Worm (Caenorhabditis elegans): ENCODE measurements around the gene F46C5.7.

F46C5.7 gene

DNA sequence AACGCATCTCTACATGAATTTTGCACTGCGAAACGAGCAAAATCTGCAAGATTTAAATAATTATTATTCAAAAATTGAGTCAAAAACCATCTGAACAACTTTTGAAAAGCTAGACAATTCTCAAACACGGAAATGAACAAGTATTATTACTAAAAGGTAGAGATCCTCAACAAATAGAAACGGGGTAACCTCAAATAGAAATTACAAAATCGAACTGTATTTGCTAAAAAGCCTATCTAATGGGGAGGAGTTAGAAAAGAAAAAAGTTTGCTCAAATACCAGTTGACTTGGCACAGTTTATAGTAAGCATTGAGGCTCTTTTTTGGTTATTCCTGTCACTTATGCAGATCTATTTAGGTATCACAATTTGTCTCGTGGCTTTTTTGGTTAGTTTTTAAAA lies 13.4 kb upstream of the F46C5.7 start, which contains the start of gene nas-25:
Gene nas-25, plus strand, starts transcription at position 301 of the 400 bp plus-strand sequence.
- no peak for TF ChIP-seq zip-8 (tag; optimal IDR thresholded peaks at IDR 0.05)
- no peak for TF ChIP-seq unc-62 (GFP tag; optimal IDR thresholded peaks at IDR 0.05)
- TF ChIP-seq mab-5 (tag; optimal IDR thresholded peaks at IDR 0.05), result no peak
- TF ChIP-seq lsy-2 (tag; optimal IDR thresholded peaks at IDR 0.05), result no peak

DNA sequence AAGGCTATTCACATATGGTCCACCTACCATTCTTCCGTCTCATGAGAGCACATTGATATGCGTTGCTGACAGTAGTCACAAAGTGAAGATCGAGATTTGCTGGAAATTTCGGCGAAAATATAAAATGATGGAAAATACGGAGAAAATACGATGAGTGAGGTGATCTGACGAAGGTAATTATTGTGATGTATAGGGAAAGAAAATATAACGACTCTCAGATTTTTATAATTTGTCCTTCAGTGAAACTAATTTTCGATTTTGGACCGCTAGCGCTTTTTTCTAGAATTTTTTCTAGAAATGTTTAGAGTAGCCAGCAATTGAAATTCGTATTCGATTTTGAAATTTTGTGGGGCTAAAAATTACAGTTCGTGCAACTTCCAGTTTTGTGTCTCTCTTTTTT lies 9.9 kb upstream of the F46C5.7 start, which contains the start of gene F46C5.2:
Gene F46C5.2, minus strand, starts transcription at position 101 of the 400 bp plus-strand sequence.
- TF ChIP-seq nhr-237 (tag; optimal IDR thresholded peaks at IDR 0.05), result no peak
- no peak for TF ChIP-seq tbx-8 (GFP tag; optimal IDR thresholded peaks at IDR 0.05)
- no peak for TF ChIP-seq snpc-4 (tag; optimal IDR thresholded peaks at IDR 0.05)
- no peak for TF ChIP-seq lin-13 (tag; optimal IDR thresholded peaks at IDR 0.05)
- TF ChIP-seq lin-32 (GFP tag; optimal IDR thresholded peaks at IDR 0.05), result no peak
- TF ChIP-seq M03D4.4 (tag; optimal IDR thresholded peaks at IDR 0.05), result no peak
- TF ChIP-seq unc-39 (tag; optimal IDR thresholded peaks at IDR 0.05), result no peak

DNA sequence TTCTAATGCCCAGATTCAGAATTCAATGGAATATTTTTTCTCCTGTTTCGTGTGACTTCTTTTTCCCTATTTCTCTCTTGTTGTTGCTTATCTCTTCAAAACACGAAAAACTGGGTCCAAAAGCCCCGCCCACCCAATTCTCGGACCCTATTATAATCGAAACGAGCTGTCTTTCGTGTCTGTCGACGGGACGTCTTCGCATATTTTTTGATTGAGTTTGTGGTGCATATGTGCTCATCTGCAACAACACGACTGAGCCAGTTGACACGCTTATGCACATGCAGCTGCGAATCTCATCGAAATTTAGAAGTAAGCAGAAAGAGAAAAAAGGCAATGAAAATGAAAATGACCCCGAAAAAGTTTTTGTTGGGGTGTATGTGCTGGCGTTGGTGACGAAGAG lies 8.2 kb upstream of the F46C5.7 start:
- TF ChIP-seq sem-2 (GFP tag; optimal IDR thresholded peaks at IDR 0.05), result no peak
- peak; percentile 65 for TF ChIP-seq ces-1 (GFP tag; optimal IDR thresholded peaks at IDR 0.05)

DNA sequence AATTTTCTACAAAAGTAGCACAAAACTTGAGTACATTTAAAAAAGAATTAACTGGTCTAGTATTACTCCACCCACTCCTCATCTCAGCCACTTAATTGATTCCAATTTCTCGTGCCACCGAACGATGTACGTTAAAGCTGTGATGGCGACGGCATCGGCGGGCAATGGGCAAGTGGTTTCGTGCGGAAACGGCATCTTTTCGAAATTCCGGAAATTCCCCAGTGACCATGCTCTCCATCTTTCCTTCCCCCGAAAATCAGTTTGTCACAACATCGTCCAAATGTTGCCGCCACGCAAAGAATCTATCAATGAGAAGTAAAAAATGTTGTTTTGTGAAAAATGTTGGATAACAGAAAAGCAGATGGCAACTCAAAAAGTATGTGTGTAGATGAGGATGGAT lies 6.2 kb upstream of the F46C5.7 start:
- no peak for TF ChIP-seq elt-3 (tag; optimal IDR thresholded peaks at IDR 0.05)
- no peak for TF ChIP-seq mab-5 (tag; optimal IDR thresholded peaks at IDR 0.05)
- TF ChIP-seq zip-8 (tag; optimal IDR thresholded peaks at IDR 0.05), result no peak
- TF ChIP-seq unc-120 (tag; optimal IDR thresholded peaks at IDR 0.05; ENCODE audit: poor library complexity, severe bottlenecking), result no peak
- no peak for TF ChIP-seq ham-2 (GFP tag; optimal IDR thresholded peaks at IDR 0.05)
- no peak for TF ChIP-seq cnd-1 (tag; optimal IDR thresholded peaks at IDR 0.05)
- TF ChIP-seq mls-2 (tag; optimal IDR thresholded peaks at IDR 0.05), result no peak
- no peak for TF ChIP-seq bed-3 (GFP tag; optimal IDR thresholded peaks at IDR 0.05)
- no peak for TF ChIP-seq ceh-39 (tag; optimal IDR thresholded peaks at IDR 0.05)
- no peak for TF ChIP-seq nhr-12 (tag; optimal IDR thresholded peaks at IDR 0.05)
- no peak for TF ChIP-seq elt-1 (tag; optimal IDR thresholded peaks at IDR 0.05; ENCODE audit: borderline replicate concordance, insufficient read depth)
- TF ChIP-seq nhr-28 (tag; optimal IDR thresholded peaks at IDR 0.05), result no peak

DNA sequence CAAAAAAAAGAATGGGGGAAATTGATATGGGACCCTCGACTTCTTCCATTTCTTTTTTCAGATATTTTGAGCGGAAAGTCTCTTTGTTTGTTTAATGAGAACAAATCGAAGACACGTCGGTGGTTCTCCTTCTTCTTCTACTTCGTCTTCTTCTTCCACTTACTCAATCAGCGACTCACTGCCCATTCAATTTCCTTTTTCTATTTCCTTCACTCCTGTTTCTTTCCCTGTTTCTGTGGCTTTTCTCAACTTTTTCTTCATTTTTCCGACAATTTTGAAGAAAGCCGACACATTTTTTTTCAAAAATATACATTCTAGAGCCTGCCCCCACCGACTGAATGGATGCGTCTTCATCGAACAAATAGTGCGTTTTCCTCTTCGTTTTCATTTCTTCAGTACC lies 3.3 kb upstream of the F46C5.7 start, which contains the start of gene F46C5.4:
Gene F46C5.4, plus strand, starts transcription at position 222 of the 400 bp plus-strand sequence.
- TF ChIP-seq ces-1 (GFP tag; optimal IDR thresholded peaks at IDR 0.05) (peak; percentile 71), elt-3 (tag; optimal IDR thresholded peaks at IDR 0.05) (no peak)

DNA sequence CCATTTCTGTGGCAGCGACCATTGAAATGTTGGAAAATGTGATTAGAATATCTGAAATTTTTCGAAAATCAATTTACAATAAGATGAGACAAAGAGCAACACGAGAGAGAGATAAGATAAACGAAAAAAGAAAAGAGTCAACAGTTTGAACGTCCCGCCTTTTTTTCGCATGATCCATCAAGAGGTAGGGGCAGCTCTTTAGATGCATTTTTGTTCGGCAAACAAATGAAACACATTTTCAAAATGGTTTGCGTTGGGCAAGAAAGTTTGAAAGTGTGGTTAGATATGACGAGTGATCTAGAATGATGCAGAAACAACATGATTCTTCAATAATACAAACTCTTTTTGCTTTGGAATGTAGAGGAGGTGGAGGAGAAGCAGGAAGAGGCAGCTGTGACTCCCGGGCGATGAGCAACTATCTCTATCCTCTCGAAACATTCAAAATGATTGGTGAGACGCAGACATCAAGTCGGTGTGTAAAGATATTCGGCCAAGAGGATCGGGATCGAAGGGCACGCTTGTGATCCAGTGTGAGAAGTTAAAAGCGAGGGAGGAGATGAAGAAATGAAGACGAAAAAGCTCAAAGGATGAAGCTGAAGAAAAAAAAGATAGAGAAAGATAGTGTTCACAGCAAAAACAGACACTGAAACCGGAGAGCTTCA lies 5.5 kb downstream of the F46C5.7 start, which contains the start of gene F46C5.6:
Gene F46C5.6, minus strand, starts transcription at position 51 of the 662 bp plus-strand sequence.
- TF ChIP-seq unc-62 (GFP tag; optimal IDR thresholded peaks at IDR 0.05), result peak; percentile 48
- TF ChIP-seq hlh-1 (tag; optimal IDR thresholded peaks at IDR 0.05), result peak; percentile 90
- peak; percentile 83 for TF ChIP-seq unc-120 (tag; optimal IDR thresholded peaks at IDR 0.05; ENCODE audit: poor library complexity, severe bottlenecking)
- no peak for TF ChIP-seq bed-3 (GFP tag; optimal IDR thresholded peaks at IDR 0.05)

DNA sequence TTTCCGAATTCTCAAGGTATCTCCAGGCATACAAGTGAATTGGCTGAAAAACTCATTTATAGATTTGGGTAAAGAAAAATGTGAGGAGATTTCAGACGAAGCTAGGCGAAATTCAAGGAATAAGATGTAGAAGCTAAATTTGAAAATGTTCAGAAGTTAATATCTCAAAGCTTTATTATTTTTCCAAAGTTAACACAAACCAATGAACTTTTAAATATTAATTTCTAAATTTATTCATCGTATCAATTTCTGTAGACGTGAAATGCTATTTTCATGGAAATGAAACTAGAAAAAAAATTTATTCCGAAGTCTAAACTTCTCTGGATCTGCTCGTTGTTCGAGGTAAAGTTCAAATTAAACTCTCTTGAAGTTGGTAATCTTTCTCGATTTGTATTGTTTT lies 6.2 kb downstream of the F46C5.7 start, which contains the start of gene agxt-1:
Gene agxt-1, plus strand, starts transcription at position 301 of the 400 bp plus-strand sequence.
- TF ChIP-seq mls-2 (tag; optimal IDR thresholded peaks at IDR 0.05) (no peak), lsy-2 (tag; optimal IDR thresholded peaks at IDR 0.05) (no peak), mep-1 (tag; optimal IDR thresholded peaks at IDR 0.05) (no peak), ztf-11 (tag; optimal IDR thresholded peaks at IDR 0.05) (no peak), ceh-39 (tag; optimal IDR thresholded peaks at IDR 0.05) (no peak), pha-4 (tag; optimal IDR thresholded peaks at IDR 0.05) (no peak), zip-8 (tag; optimal IDR thresholded peaks at IDR 0.05) (no peak), ces-1 (GFP tag; optimal IDR thresholded peaks at IDR 0.05) (no peak), elt-1 (tag; optimal IDR thresholded peaks at IDR 0.05; ENCODE audit: borderline replicate concordance, insufficient read depth) (no peak), unc-62 (GFP tag; optimal IDR thresholded peaks at IDR 0.05) (no peak), ham-2 (GFP tag; optimal IDR thresholded peaks at IDR 0.05) (no peak), bed-3 (GFP tag; optimal IDR thresholded peaks at IDR 0.05) (no peak), snpc-4 (tag; optimal IDR thresholded peaks at IDR 0.05) (no peak), hlh-1 (tag; optimal IDR thresholded peaks at IDR 0.05) (no peak)
